Worm (Caenorhabditis elegans): ENCODE data around the gene srt-49.

The srt-49 gene

DNA sequence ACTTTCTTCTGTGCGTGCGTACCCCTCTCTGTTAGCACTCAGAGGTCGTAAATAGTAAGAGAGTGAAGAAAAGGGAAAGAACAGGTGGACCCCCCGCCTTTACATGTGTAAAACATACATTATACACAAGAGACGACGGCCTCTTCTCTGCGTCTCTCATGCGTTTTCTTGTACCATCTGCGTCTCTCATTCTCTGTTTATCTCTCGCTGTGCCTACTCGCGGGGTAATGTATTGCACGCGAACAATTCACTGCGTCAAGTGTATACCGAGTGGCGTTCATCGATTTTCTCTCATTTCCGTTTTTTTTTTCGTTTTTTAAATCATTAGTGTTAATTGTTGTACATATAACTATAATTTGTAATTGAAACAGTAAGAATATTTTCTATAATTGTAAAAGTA lies 9.0 kb upstream of the srt-49 start:
- TF ChIP-seq nfya-1 (tag; optimal IDR thresholded peaks at IDR 0.05) (peak; percentile 10), tbx-2 (tag; optimal IDR thresholded peaks at IDR 0.05) (no peak), ceh-31 (tag; optimal IDR thresholded peaks at IDR 0.05) (peak; percentile 40), nhr-11 (tag; optimal IDR thresholded peaks at IDR 0.05) (no peak)

ce11 chrIV:15103224-15103679 lies 5.1 kb upstream of the srt-49 start, which contains the start of gene srt-44:
srt-44 (plus strand) TSS chrIV:15103629.
- no peak for TF ChIP-seq pha-4 (tag; optimal IDR thresholded peaks at IDR 0.05)
- TF ChIP-seq nhr-11 (tag; optimal IDR thresholded peaks at IDR 0.05), result no peak
- no peak for TF ChIP-seq lim-6 (tag; optimal IDR thresholded peaks at IDR 0.05)

DNA sequence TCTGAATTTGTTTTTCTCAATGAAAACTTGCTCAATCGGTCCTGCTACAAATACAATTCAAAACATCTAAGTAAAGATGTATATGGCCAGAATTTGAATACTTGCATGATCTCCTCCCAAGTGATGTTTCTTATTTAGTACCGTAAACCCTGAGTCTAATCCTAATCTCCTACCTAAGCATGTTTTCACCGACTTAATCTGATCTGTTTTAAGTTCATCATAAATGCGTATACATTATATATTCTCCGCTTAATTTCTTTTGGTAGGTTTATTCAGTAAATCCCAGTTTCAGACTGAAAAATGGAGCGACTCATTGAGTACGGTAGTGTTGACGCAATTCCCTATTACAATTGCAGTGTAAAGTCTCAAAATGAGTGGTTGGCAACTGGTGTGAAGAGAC lies 23.8 kb downstream of the srt-49 start, which contains the start of gene srt-50:
srt-50 (plus strand) TSS at position 301 of the 400 bp plus-strand sequence.
- TF ChIP-seq zip-5 (tag; optimal IDR thresholded peaks at IDR 0.05) (no peak), K09A11.1 (tag; optimal IDR thresholded peaks at IDR 0.05; ENCODE audit: insufficient read depth) (no peak), sox-4 (tag; optimal IDR thresholded peaks at IDR 0.05) (no peak), hlh-6 (tag; optimal IDR thresholded peaks at IDR 0.05) (no peak), ets-4 (tag; optimal IDR thresholded peaks at IDR 0.05) (no peak), nfya-1 (tag; optimal IDR thresholded peaks at IDR 0.05) (no peak), odd-2 (tag; optimal IDR thresholded peaks at IDR 0.05) (no peak), tbx-7 (tag; optimal IDR thresholded peaks at IDR 0.05) (no peak), gmeb-2 (tag; optimal IDR thresholded peaks at IDR 0.05) (no peak), sdc-2 (tag; optimal IDR thresholded peaks at IDR 0.05) (no peak), pha-2 (tag; optimal IDR thresholded peaks at IDR 0.05) (no peak), K02D7.2 (tag; optimal IDR thresholded peaks at IDR 0.05) (no peak), npax-4 (tag; optimal IDR thresholded peaks at IDR 0.05) (no peak), nhr-11 (tag; optimal IDR thresholded peaks at IDR 0.05) (no peak), lin-11 (tag; optimal IDR thresholded peaks at IDR 0.05) (no peak), ceh-45 (GFP tag; IDR thresholded peaks at IDR 0.05) (no peak), elt-2 (tag; optimal IDR thresholded peaks at IDR 0.05) (no peak)

DNA sequence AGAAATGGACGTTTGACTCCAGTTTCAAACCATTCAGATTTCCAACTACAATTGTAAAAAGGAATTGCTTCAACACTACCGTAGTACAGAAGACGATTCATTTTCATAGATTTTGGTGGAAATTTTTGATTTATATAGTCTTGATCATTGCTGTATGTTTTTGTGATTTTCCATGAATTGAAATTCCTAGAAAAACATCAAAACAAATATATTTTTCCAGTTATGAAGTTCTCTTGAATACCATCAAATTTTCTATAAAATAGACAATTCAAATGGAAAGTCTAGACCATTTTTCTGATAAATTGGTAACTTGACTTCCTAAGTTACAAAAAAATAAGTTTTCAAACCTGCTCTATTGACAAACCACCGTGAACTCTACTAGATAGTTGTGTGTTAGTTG lies 29.4 kb downstream of the srt-49 start, which contains the start of gene srt-48:
srt-48 (minus strand) TSS at position 101 of the 400 bp plus-strand sequence.
- TF ChIP-seq C38D4.7 (GFP tag; optimal IDR thresholded peaks at IDR 0.05) (no peak), sox-2 (GFP tag; IDR thresholded peaks at IDR 0.05) (no peak), T23F11.4 (GFP tag; optimal IDR thresholded peaks at IDR 0.05) (no peak), sdc-2 (tag; optimal IDR thresholded peaks at IDR 0.05) (no peak), ztf-16 (tag; optimal IDR thresholded peaks at IDR 0.05) (no peak), K02D7.2 (tag; optimal IDR thresholded peaks at IDR 0.05) (no peak), ceh-30 (tag; optimal IDR thresholded peaks at IDR 0.05) (no peak)

ce11 chrIV:15065653-15066052 lies 32.5 kb downstream of the srt-49 start, which contains the start of gene Y41E3.18:
Y41E3.18 (minus strand) TSS chrIV:15065753.
- TF ChIP-seq ceh-30 (tag; optimal IDR thresholded peaks at IDR 0.05) (no peak), rnt-1 (tag; optimal IDR thresholded peaks at IDR 0.05) (no peak), elt-4 (tag; optimal IDR thresholded peaks at IDR 0.05) (no peak), unc-42 (tag; optimal IDR thresholded peaks at IDR 0.05) (no peak), ceh-18 (tag; optimal IDR thresholded peaks at IDR 0.05) (no peak), pha-4 (tag; optimal IDR thresholded peaks at IDR 0.05) (no peak), odd-2 (tag; optimal IDR thresholded peaks at IDR 0.05) (no peak), dve-1 (tag; optimal IDR thresholded peaks at IDR 0.05) (no peak), lim-6 (tag; optimal IDR thresholded peaks at IDR 0.05) (no peak)

DNA sequence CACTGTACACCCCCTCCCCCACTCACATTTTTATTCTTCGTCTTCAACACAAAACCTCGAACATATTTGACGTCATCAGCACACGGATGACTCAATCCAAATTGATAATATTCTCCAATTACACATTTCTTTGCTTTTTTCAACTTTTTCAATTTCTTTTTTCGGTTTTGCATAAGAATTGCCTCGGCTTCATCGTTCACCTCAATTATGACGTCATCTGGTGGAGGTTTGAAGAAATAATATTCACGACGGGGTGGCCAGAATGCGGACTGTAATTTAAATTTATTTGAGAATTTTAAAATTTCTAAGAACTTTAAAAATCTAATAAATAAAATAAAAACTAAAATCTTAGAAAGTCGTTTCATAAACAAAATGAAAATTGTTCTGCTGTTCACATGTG lies 34.4 kb downstream of the srt-49 start:
- TF ChIP-seq fax-1 (tag; optimal IDR thresholded peaks at IDR 0.05) (no peak), ama-1 (optimal IDR thresholded peaks at IDR 0.05) (no peak), Y22D7AL.16 (tag; optimal IDR thresholded peaks at IDR 0.05) (no peak)

All from whole organism, late embryonic.